Worm (Caenorhabditis elegans) whole organism, young adult: ENCODE data around the gene nspg-4.

Experiments used
- F49E8.2 ChIP-seq: sonication (generic microtip); optimal IDR thresholded peaks from 3 replicates; lab custom pipeline; 2017; ENCODE audit warnings: missing genetic modification characterization, mild to moderate bottlenecking, missing compliant biosample characterization, antibody characterized with exemption, moderate library complexity; ENCODE audit not compliant: insufficient read depth
- bed-2 ChIP-seq: fragments of 200-800 bp; sonication (Bioruptor generic); IDR thresholded peaks from 2 replicates; pipeline ENCODE4 v1.3.6; 2022; ENCODE audit warnings: missing genetic modification reagents, missing genetic modification characterization, missing compliant biosample characterization
- cebp-1 ChIP-seq, 2 experiments: fragments of 200-800 bp in 1 of 2; sonication (Bioruptor generic) in 1 of 2; sonication (generic microtip) in 1 of 2; IDR thresholded peaks in 1 of 2; optimal IDR thresholded peaks in 1 of 2; 2 replicates each; pipeline versions ENCODE4 v1.3.6 to Lab custom; 2017 to 2022; ENCODE audit warnings: missing compliant biosample characterization in 2 of 2, missing genetic modification characterization in 2 of 2, mild to moderate bottlenecking in 1 of 2, missing genetic modification reagents in 1 of 2, moderate library complexity in 1 of 2
- ceh-58 ChIP-seq: fragments of 200-800 bp; sonication (Bioruptor generic); IDR thresholded peaks from 2 replicates; pipeline ENCODE4 v1.3.6; 2022; ENCODE audit warnings: missing genetic modification characterization, missing compliant biosample characterization
- efl-1 ChIP-seq: fragments of 150-350 bp; optimal IDR thresholded peaks from 2 replicates; lab custom pipeline; 2014; ENCODE audit warnings: missing biosample characterization, missing genetic modification reagents, missing genetic modification characterization
- hmg-1.2 ChIP-seq: fragments of 200-800 bp; sonication (Bioruptor generic); IDR thresholded peaks from 2 replicates; pipeline ENCODE4 v1.3.6; 2022; ENCODE audit warnings: missing genetic modification reagents, missing genetic modification characterization, missing compliant biosample characterization
- hrde-1 ChIP-seq: sonication (generic microtip); optimal IDR thresholded peaks from 2 replicates; lab custom pipeline; 2016; ENCODE audit warnings: missing genetic modification characterization, mild to moderate bottlenecking, missing compliant biosample characterization, moderate library complexity, missing genotype, missing genetic modification reagents, borderline replicate concordance
- lag-1 ChIP-seq: fragments of 200-800 bp; sonication (Bioruptor generic); IDR thresholded peaks from 2 replicates; pipeline ENCODE4 v1.3.6; 2022; ENCODE audit warnings: missing genetic modification reagents, missing genetic modification characterization, missing compliant biosample characterization
- let-607 ChIP-seq, 2 experiments: fragments of 200-800 bp in 1 of 2; sonication (Bioruptor generic) in 1 of 2; sonication (generic microtip) in 1 of 2; optimal IDR thresholded peaks; 2 replicates each; lab custom pipeline; 2016 to 2018; ENCODE audit warnings: mild to moderate bottlenecking in 2 of 2, missing compliant biosample characterization in 2 of 2, missing genetic modification characterization in 2 of 2, moderate library complexity in 2 of 2, missing genotype in 1 of 2
- madf-3 ChIP-seq: fragments of 200-800 bp; sonication (Bioruptor generic); IDR thresholded peaks from 2 replicates; pipeline ENCODE4 v1.3.6; 2022; ENCODE audit warnings: missing genetic modification reagents, missing genetic modification characterization, missing compliant biosample characterization
- nhr-120 ChIP-seq: fragments of 200-800 bp; sonication (Bioruptor generic); IDR thresholded peaks from 2 replicates; pipeline ENCODE4 v1.3.6; 2022; ENCODE audit warnings: missing genetic modification characterization, missing compliant biosample characterization
- nhr-27 ChIP-seq: fragments of 200-800 bp; sonication (Bioruptor generic); optimal IDR thresholded peaks from 2 replicates; lab custom pipeline; 2018; ENCODE audit warnings: mild to moderate bottlenecking, missing genetic modification characterization, moderate library complexity, missing compliant biosample characterization
- sdz-38 ChIP-seq: sonication (generic microtip); optimal IDR thresholded peaks from 2 replicates; lab custom pipeline; 2016; ENCODE audit warnings: missing genotype, missing genetic modification characterization, missing compliant biosample characterization

DNA sequence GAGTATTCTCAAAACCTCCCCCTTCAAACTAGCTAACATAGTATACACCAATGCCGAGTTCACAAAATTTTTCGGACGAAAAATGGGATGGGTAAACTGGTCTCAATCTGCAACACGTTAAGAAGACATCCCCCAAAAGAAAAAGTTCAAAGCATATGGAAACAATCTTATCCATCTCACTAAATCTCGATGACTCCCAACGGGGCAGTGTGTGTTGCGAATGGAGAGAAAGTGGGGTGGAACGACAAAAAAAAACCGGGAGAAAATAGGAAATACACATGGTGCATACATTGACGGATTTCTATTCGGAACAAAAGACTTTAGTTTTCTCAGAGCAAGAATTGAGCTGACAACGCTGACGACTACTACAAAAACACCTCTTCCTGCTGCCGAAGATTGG, 25.1 kb upstream of the nspg-4 start:
- TF ChIP-seq cebp-1 (GFP tag; IDR thresholded peaks at IDR 0.05; lab: Robert Waterston, UW) (no peak), cebp-1 (tag; optimal IDR thresholded peaks at IDR 0.05; lab: Kevin White, UChicago) (no peak), ceh-58 (GFP tag; lab: Robert Waterston, UW) (no peak), hmg-1.2 (GFP tag; lab: Robert Waterston, UW) (no peak), let-607 (tag; optimal IDR thresholded peaks at IDR 0.05; lab: Kevin White, UChicago) (no peak), efl-1 (GFP tag; lab: Kevin White, UChicago) (no peak), nhr-120 (no peak), lag-1 (GFP tag; lab: Robert Waterston, UW) (no peak), bed-2 (no peak), F49E8.2 (no peak), madf-3 (no peak), nhr-27 (no peak), hrde-1 (tag; lab: Kevin White, UChicago) (no peak), sdz-38 (no peak)
